Worm (Caenorhabditis elegans) whole organism, mixed stage, embryonic: ENCODE data around the gene mnm-2.

Source experiments
- M03D4.4 ChIP-seq: sonication (generic microtip); optimal IDR thresholded peaks from 2 replicates; lab custom pipeline; 2017; ENCODE audit warnings: mild to moderate bottlenecking, missing genetic modification characterization, missing compliant biosample characterization
- bed-3 ChIP-seq: fragments of 200-800 bp; sonication (Bioruptor generic); optimal IDR thresholded peaks from 3 replicates; lab custom pipeline; 2018; ENCODE audit warnings: mild to moderate bottlenecking, missing genetic modification characterization, moderate library complexity, missing compliant biosample characterization
- blmp-1 ChIP-seq: fragments of 150-350 bp; optimal IDR thresholded peaks from 2 replicates; lab custom pipeline; 2014; ENCODE audit warnings: missing biosample characterization, missing genetic modification characterization
- ceh-39 ChIP-seq: fragments of 150-350 bp; optimal IDR thresholded peaks from 2 replicates; lab custom pipeline; 2014; ENCODE audit warnings: missing biosample characterization, missing genetic modification characterization
- ceh-83 ChIP-seq: fragments of 200-800 bp; sonication (Bioruptor generic); optimal IDR thresholded peaks from 2 replicates; lab custom pipeline; 2018; ENCODE audit warnings: mild to moderate bottlenecking, missing genetic modification characterization, missing compliant biosample characterization
- ces-1 ChIP-seq: fragments of 150-350 bp; optimal IDR thresholded peaks from 2 replicates; lab custom pipeline; 2014; ENCODE audit warnings: missing biosample characterization, missing genetic modification reagents, missing genetic modification characterization
- drap-1 ChIP-seq: fragments of 200-800 bp; sonication (Bioruptor generic); optimal IDR thresholded peaks from 3 replicates; lab custom pipeline; 2018; ENCODE audit warnings: mild to moderate bottlenecking, missing genetic modification characterization, missing compliant biosample characterization
- elt-1 ChIP-seq: sonication (generic microtip); optimal IDR thresholded peaks from 2 replicates; lab custom pipeline; 2017; ENCODE audit warnings: missing genetic modification characterization, mild to moderate bottlenecking, missing compliant biosample characterization, antibody characterized with exemption, moderate library complexity, borderline replicate concordance; ENCODE audit not compliant: insufficient read depth
- elt-3 ChIP-seq: fragments of 150-350 bp; optimal IDR thresholded peaks from 2 replicates; lab custom pipeline; 2014; ENCODE audit warnings: missing biosample characterization, missing genetic modification characterization
- flh-1 ChIP-seq: fragments of 200-800 bp; sonication (Bioruptor generic); optimal IDR thresholded peaks from 2 replicates; lab custom pipeline; 2018; ENCODE audit warnings: mild to moderate bottlenecking, missing genetic modification characterization, moderate library complexity, missing compliant biosample characterization
- ham-2 ChIP-seq: fragments of 200-800 bp; sonication (Bioruptor generic); optimal IDR thresholded peaks from 2 replicates; lab custom pipeline; 2018; ENCODE audit warnings: mild to moderate bottlenecking, missing genetic modification characterization, missing compliant biosample characterization
- lin-13 ChIP-seq: fragments of 150-350 bp; optimal IDR thresholded peaks from 2 replicates; lab custom pipeline; 2014; ENCODE audit warnings: missing biosample characterization, missing genetic modification characterization
- lin-32 ChIP-seq: fragments of 200-800 bp; sonication (Bioruptor generic); optimal IDR thresholded peaks from 2 replicates; lab custom pipeline; 2018; ENCODE audit warnings: mild to moderate bottlenecking, missing genetic modification characterization, missing compliant biosample characterization
- lsy-2 ChIP-seq: fragments of 150-350 bp; optimal IDR thresholded peaks from 2 replicates; lab custom pipeline; 2014; ENCODE audit warnings: missing biosample characterization, missing genetic modification characterization
- mab-5 ChIP-seq: fragments of 150-350 bp; optimal IDR thresholded peaks from 2 replicates; lab custom pipeline; 2014; ENCODE audit warnings: missing biosample characterization, missing genetic modification characterization
- mep-1 ChIP-seq: fragments of 150-350 bp; optimal IDR thresholded peaks from 2 replicates; lab custom pipeline; 2017; ENCODE audit warnings: missing biosample characterization, missing genetic modification reagents, missing genetic modification characterization, inconsistent platforms
- mls-2 ChIP-seq: sonication (generic microtip); optimal IDR thresholded peaks from 2 replicates; lab custom pipeline; 2016; ENCODE audit warnings: mild to moderate bottlenecking, missing genetic modification characterization, moderate library complexity, missing compliant biosample characterization
- nhr-12 ChIP-seq: fragments of 150-350 bp; optimal IDR thresholded peaks from 2 replicates; lab custom pipeline; 2014; ENCODE audit warnings: missing biosample characterization, missing genetic modification characterization
- nhr-2 ChIP-seq: fragments of 150-350 bp; optimal IDR thresholded peaks from 2 replicates; lab custom pipeline; 2014; ENCODE audit warnings: missing biosample characterization, missing genetic modification characterization
- nhr-237 ChIP-seq: fragments of 150-350 bp; optimal IDR thresholded peaks from 2 replicates; lab custom pipeline; 2014; ENCODE audit warnings: missing biosample characterization, missing genetic modification characterization
- nhr-28 ChIP-seq: fragments of 150-350 bp; optimal IDR thresholded peaks from 2 replicates; lab custom pipeline; 2014; ENCODE audit warnings: missing biosample characterization, missing genetic modification characterization
- pha-4 ChIP-seq: fragments of 150-350 bp; optimal IDR thresholded peaks from 2 replicates; lab custom pipeline; 2018; ENCODE audit warnings: missing biosample characterization, missing genetic modification reagents, missing genetic modification characterization
- snpc-4 ChIP-seq: fragments of 150-350 bp; optimal IDR thresholded peaks from 2 replicates; lab custom pipeline; 2014; ENCODE audit warnings: missing biosample characterization, missing genetic modification characterization
- sptf-1 ChIP-seq: sonication (generic microtip); optimal IDR thresholded peaks from 2 replicates; lab custom pipeline; 2017; ENCODE audit warnings: mild to moderate bottlenecking, missing genetic modification characterization, moderate library complexity, missing compliant biosample characterization
- tbx-8 ChIP-seq: fragments of 200-800 bp; sonication (Bioruptor generic); optimal IDR thresholded peaks from 2 replicates; lab custom pipeline; 2018; ENCODE audit warnings: mild to moderate bottlenecking, missing genetic modification characterization, moderate library complexity, missing compliant biosample characterization
- unc-120 ChIP-seq: sonication (generic microtip); optimal IDR thresholded peaks from 2 replicates; lab custom pipeline; 2017; ENCODE audit warnings: missing genetic modification characterization, missing compliant biosample characterization; ENCODE audit not compliant: poor library complexity, severe bottlenecking
- unc-39 ChIP-seq: fragments of 150-350 bp; optimal IDR thresholded peaks from 2 replicates; lab custom pipeline; 2014; ENCODE audit warnings: missing biosample characterization, missing genetic modification characterization
- unc-62 ChIP-seq: fragments of 150-350 bp; optimal IDR thresholded peaks from 2 replicates; lab custom pipeline; 2014; ENCODE audit warnings: missing biosample characterization, missing genetic modification reagents, missing genetic modification characterization
- zip-8 ChIP-seq: fragments of 150-350 bp; optimal IDR thresholded peaks from 2 replicates; lab custom pipeline; 2014; ENCODE audit warnings: missing biosample characterization, missing genetic modification characterization
- ztf-11 ChIP-seq: fragments of 150-350 bp; optimal IDR thresholded peaks from 2 replicates; lab custom pipeline; 2014; ENCODE audit warnings: missing biosample characterization, missing genetic modification characterization

Gene mnm-2

DNA sequence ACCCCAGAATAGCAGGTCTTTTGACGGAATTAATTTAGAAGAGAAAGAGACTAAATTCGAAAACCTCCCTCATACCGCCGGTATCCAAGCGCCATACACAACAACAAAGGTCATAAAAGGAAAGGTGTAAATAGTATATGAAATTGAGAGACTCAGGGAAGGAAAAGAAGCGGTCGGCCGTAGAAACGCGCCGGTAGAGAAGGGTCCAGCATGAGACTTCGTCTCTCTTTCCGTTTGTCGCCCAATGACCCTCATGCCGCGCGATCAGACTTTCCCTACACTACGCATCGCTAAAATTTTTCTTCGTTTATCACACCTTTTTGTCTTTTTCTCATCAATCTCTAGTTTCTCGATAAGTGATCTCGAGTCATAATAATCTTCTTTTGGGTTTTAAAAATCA, 5.8 kb upstream of the mnm-2 start:
- TF ChIP-seq sptf-1 = peak; percentile 44
- TF ChIP-seq ham-2 (GFP tag; lab: Kevin White, UChicago) = peak; percentile 69
- no peak for TF ChIP-seq nhr-12 (tag; lab: Kevin White, UChicago)

DNA sequence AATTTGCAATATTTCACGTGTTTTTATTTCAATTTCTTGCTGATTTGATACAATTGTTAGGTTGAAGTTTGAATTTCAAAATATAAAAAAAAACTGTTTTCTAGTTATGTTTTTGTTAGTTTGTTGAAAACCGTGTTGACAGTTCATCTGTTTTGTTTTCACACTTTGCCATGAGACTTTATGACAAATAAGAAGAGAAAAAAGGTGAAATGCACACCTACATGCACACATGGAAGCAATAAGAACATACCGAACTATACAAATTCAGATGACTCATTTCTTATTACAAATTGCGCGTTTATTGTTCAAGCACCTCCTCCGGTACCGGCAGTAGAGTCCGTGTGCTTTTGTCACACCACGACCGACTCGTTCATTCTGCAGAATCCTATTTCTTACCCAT, 4.1 kb downstream of the mnm-2 start, which contains the start of gene C10A4.9:
TSS of gene C10A4.9 (plus strand) at position 301 of the 400 bp plus-strand sequence.
- no peak for TF ChIP-seq elt-1 (tag; lab: Kevin White, UChicago)

DNA sequence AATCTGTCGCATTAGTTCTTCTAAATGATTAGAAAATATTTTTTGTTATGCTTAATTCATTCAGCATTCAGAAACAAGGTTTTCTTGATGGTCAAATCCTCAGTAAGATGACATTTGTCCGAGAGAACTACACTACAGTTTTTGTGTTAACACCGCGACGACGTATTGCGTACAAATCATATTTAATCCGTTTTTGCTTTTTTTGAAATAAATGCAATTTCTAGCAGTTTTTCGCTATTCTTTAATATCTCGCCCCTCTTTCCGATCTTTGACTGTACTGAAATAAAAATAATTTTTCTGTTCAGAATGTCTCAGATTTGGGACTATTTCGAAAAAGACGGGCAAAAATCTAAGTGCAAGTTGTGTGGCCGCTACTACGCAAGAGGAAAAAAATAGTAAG, 8.6 kb downstream of the mnm-2 start, which contains the start of gene C10A4.1:
TSS of gene C10A4.1 (plus strand) at position 301 of the 400 bp plus-strand sequence.
- TF ChIP-seq unc-62 = no peak
- no peak for TF ChIP-seq sptf-1
- no peak for TF ChIP-seq mep-1 (tag; lab: Kevin White, UChicago)
- TF ChIP-seq ceh-39 (tag; lab: Kevin White, UChicago) = no peak
- no peak for TF ChIP-seq nhr-237 (tag; lab: Kevin White, UChicago)
- no peak for TF ChIP-seq snpc-4 (tag; lab: Kevin White, UChicago)
- TF ChIP-seq pha-4 (tag; lab: Kevin White, UChicago) = no peak
- no peak for TF ChIP-seq elt-3 (tag; lab: Kevin White, UChicago)
- TF ChIP-seq M03D4.4 (tag; lab: Kevin White, UChicago) = no peak
- TF ChIP-seq lin-13 (tag; lab: Kevin White, UChicago) = no peak
- no peak for TF ChIP-seq mab-5 (tag; lab: Kevin White, UChicago)
- no peak for TF ChIP-seq tbx-8 (GFP tag; lab: Kevin White, UChicago)
- no peak for TF ChIP-seq nhr-2 (tag; lab: Kevin White, UChicago)
- TF ChIP-seq blmp-1 (tag; lab: Kevin White, UChicago) = no peak
- TF ChIP-seq drap-1 = no peak
- TF ChIP-seq ceh-83 (GFP tag; lab: Kevin White, UChicago) = no peak

DNA sequence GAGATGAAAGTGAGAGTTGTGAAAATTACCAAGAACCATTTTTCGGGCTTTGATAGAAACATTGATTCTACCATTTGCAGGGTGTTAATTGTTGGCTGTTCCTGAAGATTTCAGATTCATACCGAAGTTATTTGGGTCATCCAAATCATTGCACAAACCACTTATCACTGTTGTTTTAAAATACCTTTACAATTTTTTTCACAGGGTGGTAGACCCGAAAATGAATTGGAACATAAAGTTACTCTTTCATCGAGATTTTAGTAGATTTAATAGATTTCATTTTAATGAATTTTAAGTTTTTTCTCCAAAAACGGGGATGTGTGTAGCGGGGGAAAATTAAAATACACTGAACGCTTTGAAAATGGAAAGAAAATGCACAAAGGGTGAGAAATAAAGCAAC, 9.3 kb downstream of the mnm-2 start, which contains the start of gene C10A4.7:
TSS of gene C10A4.7 (minus strand) at position 101 of the 400 bp plus-strand sequence.
- TF ChIP-seq unc-120 (tag; lab: Kevin White, UChicago) (no peak), nhr-237 (tag; lab: Kevin White, UChicago) (no peak), M03D4.4 (tag; lab: Kevin White, UChicago) (no peak), mab-5 (tag; lab: Kevin White, UChicago) (no peak), ceh-83 (GFP tag; lab: Kevin White, UChicago) (no peak), unc-39 (tag; lab: Kevin White, UChicago) (no peak), lsy-2 (tag; lab: Kevin White, UChicago) (no peak), bed-3 (GFP tag; lab: Kevin White, UChicago) (no peak), elt-1 (tag; lab: Kevin White, UChicago) (no peak), tbx-8 (GFP tag; lab: Kevin White, UChicago) (no peak), ces-1 (GFP tag; lab: Kevin White, UChicago) (no peak), nhr-12 (tag; lab: Kevin White, UChicago) (no peak), ham-2 (GFP tag; lab: Kevin White, UChicago) (no peak), elt-3 (tag; lab: Kevin White, UChicago) (no peak), mep-1 (tag; lab: Kevin White, UChicago) (no peak), zip-8 (no peak), snpc-4 (tag; lab: Kevin White, UChicago) (no peak), pha-4 (tag; lab: Kevin White, UChicago) (no peak)

ce11 chrX:7409935-7410334, 14.8 kb downstream of the mnm-2 start, which contains the start of gene C10A4.2:
TSS of gene C10A4.2 (plus strand) at chrX:7410235.
- TF ChIP-seq flh-1 = no peak
- TF ChIP-seq unc-120 (tag; lab: Kevin White, UChicago) = no peak

DNA sequence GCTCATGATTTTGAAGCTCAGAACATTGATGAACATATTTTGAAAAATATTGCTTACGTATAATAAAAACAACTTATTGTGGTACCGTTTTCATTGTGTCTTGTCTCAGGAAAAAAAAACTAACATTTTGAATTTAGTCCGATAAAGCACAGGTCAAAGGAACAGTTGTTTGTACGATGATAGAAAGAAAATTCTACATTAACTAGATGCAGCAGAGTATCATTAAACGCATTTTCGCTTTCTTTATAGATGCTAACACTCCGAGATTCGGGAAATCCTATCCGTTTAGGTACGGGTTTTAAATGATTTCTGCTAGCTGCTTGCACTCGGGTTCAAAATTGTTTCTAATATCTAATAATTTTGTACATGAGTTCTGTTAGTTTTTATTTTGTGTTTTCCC, 15.7 kb downstream of the mnm-2 start:
- TF ChIP-seq drap-1 = no peak
- TF ChIP-seq ham-2 (GFP tag; lab: Kevin White, UChicago) = no peak
- TF ChIP-seq nhr-237 (tag; lab: Kevin White, UChicago) = no peak
- TF ChIP-seq lin-32 = no peak
- TF ChIP-seq pha-4 (tag; lab: Kevin White, UChicago) = no peak
- no peak for TF ChIP-seq mls-2
- no peak for TF ChIP-seq nhr-28 (tag; lab: Kevin White, UChicago)
- TF ChIP-seq ztf-11 (tag; lab: Kevin White, UChicago) = no peak
